Worm (Caenorhabditis elegans): ENCODE data around the gene srh-113.

Gene srh-113

DNA sequence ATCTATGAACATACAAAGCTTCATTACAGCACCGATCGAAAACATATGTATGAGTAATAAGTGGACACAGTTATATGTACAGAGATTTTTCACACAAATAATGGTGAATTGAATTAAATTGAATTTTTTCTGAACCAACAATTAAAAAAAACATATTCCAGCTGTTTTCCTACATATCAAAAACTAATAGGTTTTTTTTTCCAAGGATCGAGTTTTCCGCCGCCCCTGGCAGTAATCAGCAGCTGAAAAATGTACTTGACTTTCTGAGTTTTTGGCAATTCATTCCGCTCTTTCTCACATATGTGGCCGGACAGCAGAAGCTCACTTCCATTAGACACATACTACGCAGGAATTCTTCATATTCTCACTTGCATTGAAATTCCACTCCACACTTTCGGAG, 34.4 kb upstream of the srh-113 start, which contains the start of gene srh-174:
TSS of gene srh-174 (plus strand) at position 301 of the 400 bp plus-strand sequence.
- TF ChIP-seq ceh-13 (GFP tag; optimal IDR thresholded peaks at IDR 0.05) (no peak), scrt-1 (GFP tag; IDR thresholded peaks at IDR 0.05) (no peak)

DNA sequence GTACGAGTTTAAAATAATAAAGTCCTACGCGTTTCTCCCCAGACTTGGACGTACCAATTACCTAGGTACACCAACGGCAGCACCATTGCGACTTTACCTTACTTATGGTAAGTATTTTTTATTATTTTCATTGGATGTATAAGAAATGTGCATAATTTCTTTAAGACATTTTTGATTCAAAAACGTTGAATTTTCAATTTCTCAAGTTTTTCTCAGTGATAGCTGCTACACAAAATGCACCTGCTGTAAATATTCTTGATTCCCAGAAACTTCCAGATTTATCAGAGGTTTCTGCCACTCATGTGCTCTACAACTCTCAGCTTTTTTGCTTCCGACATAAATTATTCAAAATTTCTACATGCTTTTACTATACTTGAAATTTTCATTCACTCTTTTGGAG, 30.8 kb upstream of the srh-113 start, which contains the start of gene srh-159:
TSS of gene srh-159 (plus strand) at position 301 of the 400 bp plus-strand sequence.
- no peak for TF ChIP-seq scrt-1 (GFP tag; IDR thresholded peaks at IDR 0.05)

DNA sequence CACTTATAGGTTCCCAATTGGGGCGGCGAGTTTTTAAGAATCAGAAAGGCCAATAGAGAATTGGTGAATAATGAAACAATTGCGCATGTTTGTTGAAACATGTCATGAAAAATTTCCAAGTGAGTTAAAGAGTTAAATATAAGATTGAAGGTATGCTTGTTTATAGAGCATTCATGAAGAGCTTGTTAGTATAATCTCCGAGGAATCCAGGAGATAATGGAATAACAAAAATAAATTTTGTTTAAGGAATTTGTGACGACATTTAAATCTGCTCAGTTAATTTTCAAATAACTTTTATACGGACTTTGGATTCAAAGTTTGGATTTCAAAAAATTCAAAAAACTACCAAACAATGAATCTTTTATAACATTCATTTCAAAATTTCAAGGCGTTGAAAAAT, 22.4 kb upstream of the srh-113 start, which contains the start of gene str-199:
TSS of gene str-199 (minus strand) at position 101 of the 400 bp plus-strand sequence.
- TF ChIP-seq scrt-1 (GFP tag; IDR thresholded peaks at IDR 0.05) (no peak), tbx-37 (GFP tag; conservative IDR thresholded peaks at IDR 0.05) (no peak), aly-1 (tag; optimal IDR thresholded peaks at IDR 0.05) (no peak), ets-7 (tag; optimal IDR thresholded peaks at IDR 0.05) (no peak), sea-1 (GFP tag; conservative IDR thresholded peaks at IDR 0.05) (no peak), hnd-1 (tag; optimal IDR thresholded peaks at IDR 0.05) (no peak), B0310.2 (tag; optimal IDR thresholded peaks at IDR 0.05) (no peak), ama-1 (optimal IDR thresholded peaks at IDR 0.05) (no peak), tbx-11 (GFP tag; IDR thresholded peaks at IDR 0.05) (no peak)

DNA sequence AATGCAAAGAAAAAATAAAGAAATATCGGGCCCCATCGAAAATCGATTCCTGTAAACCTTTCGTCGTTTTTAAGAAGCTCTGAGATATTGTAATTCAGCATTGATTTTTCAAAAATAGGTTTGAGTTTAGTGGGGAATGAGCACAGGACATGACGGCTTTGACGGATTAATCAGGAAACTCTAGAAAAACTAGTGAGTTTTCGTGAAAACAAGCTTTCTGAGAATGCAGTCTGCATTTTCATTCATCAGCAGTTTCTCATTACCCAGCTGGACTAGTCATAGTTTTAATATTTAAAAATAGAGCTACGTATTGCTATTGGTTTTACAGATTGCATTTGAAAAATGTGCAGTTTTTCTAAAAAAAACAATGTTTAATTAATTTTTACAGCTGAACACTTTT, 20.6 kb upstream of the srh-113 start, which contains the start of gene srz-47:
TSS of gene srz-47 (minus strand) at position 101 of the 400 bp plus-strand sequence.
- TF ChIP-seq B0310.2 (tag; optimal IDR thresholded peaks at IDR 0.05) (no peak), sea-1 (GFP tag; conservative IDR thresholded peaks at IDR 0.05) (no peak)

DNA sequence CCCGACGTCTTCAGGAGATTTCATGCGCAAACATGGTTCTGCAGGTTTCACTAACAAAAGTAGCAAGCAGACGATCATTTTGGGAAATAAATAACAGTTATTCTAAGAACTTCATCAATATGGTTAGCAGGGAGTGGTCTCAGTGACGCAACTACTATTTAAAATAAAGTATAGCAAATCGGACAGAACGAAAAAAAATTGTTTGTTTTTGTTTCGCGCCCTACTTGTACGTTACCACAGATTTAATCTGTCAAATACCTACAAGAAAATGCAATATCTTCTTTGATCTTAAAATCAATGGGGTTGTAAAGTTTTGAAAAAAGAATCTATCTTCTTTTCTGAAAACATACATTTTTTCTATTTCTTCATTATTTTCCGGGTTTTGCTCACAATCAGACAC, 13.9 kb upstream of the srh-113 start, which contains the start of gene srz-96:
TSS of gene srz-96 (plus strand) at position 301 of the 400 bp plus-strand sequence.
- TF ChIP-seq ama-1 (optimal IDR thresholded peaks at IDR 0.05) (no peak), B0310.2 (tag; optimal IDR thresholded peaks at IDR 0.05) (no peak), tbx-11 (GFP tag; IDR thresholded peaks at IDR 0.05) (no peak), tra-4 (tag; optimal IDR thresholded peaks at IDR 0.05) (no peak), F13C5.2 (tag; optimal IDR thresholded peaks at IDR 0.05) (no peak), hmg-4 (GFP tag; optimal IDR thresholded peaks at IDR 0.05) (no peak), sea-1 (GFP tag; conservative IDR thresholded peaks at IDR 0.05) (no peak), flt-1 (GFP tag; IDR thresholded peaks at IDR 0.05) (no peak), aly-1 (tag; optimal IDR thresholded peaks at IDR 0.05) (no peak)

DNA sequence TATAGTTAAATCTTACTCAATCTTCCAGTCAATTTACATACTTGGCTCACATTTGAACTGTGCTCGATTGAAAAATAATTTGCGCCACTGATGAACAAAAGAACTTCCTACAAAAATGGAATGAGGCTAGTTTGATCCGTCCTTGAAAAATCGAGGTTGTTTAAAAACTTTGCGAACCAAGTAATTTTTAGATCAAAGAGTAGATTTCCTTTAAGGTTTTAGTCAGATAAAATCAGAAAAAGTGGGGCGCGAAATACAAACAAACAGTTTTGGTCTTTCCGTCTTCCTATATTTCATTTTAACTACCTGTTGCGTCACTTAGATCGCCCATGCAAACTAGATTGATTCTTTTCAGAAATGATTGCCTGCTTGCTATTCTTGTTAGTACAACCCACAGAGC, 11.0 kb upstream of the srh-113 start, which contains the start of gene Y68A4A.10:
TSS of gene Y68A4A.10 (plus strand) at position 301 of the 400 bp plus-strand sequence.
- TF ChIP-seq sea-1 (GFP tag; conservative IDR thresholded peaks at IDR 0.05): no peak
- no peak for TF ChIP-seq ama-1 (optimal IDR thresholded peaks at IDR 0.05)
- no peak for TF ChIP-seq tbx-11 (GFP tag; IDR thresholded peaks at IDR 0.05)
- no peak for TF ChIP-seq flt-1 (GFP tag; IDR thresholded peaks at IDR 0.05)
- TF ChIP-seq hmbx-1 (tag; optimal IDR thresholded peaks at IDR 0.05): no peak
- no peak for TF ChIP-seq pes-1 (GFP tag; IDR thresholded peaks at IDR 0.05)
- no peak for TF ChIP-seq ets-7 (tag; optimal IDR thresholded peaks at IDR 0.05)
- no peak for TF ChIP-seq tbx-37 (GFP tag; conservative IDR thresholded peaks at IDR 0.05)
- no peak for TF ChIP-seq F13C5.2 (tag; optimal IDR thresholded peaks at IDR 0.05)
- no peak for TF ChIP-seq aly-1 (tag; optimal IDR thresholded peaks at IDR 0.05)
- TF ChIP-seq ceh-36 (tag; optimal IDR thresholded peaks at IDR 0.05): no peak
- no peak for TF ChIP-seq scrt-1 (GFP tag; IDR thresholded peaks at IDR 0.05)
- no peak for TF ChIP-seq hnd-1 (tag; optimal IDR thresholded peaks at IDR 0.05)
- TF ChIP-seq ceh-13 (GFP tag; optimal IDR thresholded peaks at IDR 0.05): no peak
- no peak for TF ChIP-seq hmg-4 (GFP tag; optimal IDR thresholded peaks at IDR 0.05)

DNA sequence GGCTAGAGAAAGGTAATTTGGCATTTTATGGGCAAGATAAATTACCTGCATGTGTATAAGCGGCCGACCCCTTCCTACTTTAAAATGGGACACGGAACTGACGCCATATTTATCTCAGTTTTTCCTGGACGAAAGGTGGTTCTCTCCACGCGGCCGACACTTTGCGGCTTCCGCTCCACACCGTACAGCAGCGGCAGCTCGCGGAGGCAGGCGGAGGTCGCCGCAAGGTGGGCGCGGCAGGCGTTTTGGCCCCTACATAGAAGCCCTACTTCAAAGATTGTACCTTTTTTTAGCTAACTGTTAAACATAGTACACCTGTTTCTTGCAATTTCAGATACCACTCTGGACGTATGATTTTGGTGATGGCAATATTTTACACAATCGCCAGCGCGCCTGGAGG, 6.4 kb upstream of the srh-113 start:
- no peak for TF ChIP-seq aly-1 (tag; optimal IDR thresholded peaks at IDR 0.05)
- TF ChIP-seq tbx-37 (GFP tag; conservative IDR thresholded peaks at IDR 0.05): no peak
- TF ChIP-seq scrt-1 (GFP tag; IDR thresholded peaks at IDR 0.05): no peak
- TF ChIP-seq ceh-36 (tag; optimal IDR thresholded peaks at IDR 0.05): no peak
- TF ChIP-seq ets-7 (tag; optimal IDR thresholded peaks at IDR 0.05): no peak
- no peak for TF ChIP-seq B0310.2 (tag; optimal IDR thresholded peaks at IDR 0.05)
- TF ChIP-seq tra-4 (tag; optimal IDR thresholded peaks at IDR 0.05): no peak
- TF ChIP-seq F13C5.2 (tag; optimal IDR thresholded peaks at IDR 0.05): no peak
- TF ChIP-seq pes-1 (GFP tag; IDR thresholded peaks at IDR 0.05): no peak
- TF ChIP-seq sea-1 (GFP tag; conservative IDR thresholded peaks at IDR 0.05): no peak
- no peak for TF ChIP-seq flt-1 (GFP tag; IDR thresholded peaks at IDR 0.05)
- TF ChIP-seq hmg-4 (GFP tag; optimal IDR thresholded peaks at IDR 0.05): no peak

DNA sequence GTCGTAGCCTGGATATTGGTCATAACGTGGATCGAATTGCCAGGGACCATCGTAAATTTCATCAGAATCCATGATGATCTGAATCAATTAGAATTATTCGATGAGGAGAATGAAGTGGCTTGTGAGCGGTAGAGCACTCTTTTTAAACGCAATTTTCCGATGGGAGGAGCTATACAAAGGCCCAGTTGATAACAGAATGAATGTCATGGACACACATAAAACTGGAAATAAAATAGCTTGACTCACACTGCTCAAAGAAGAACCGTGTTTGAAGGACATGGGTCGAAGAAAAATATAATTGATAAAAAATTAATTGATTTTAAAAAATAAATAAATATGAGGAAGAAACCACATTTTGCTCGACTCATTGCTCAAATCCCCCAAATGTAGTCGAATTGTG, 4.8 kb upstream of the srh-113 start, which contains the start of gene Y68A4A.13:
TSS of gene Y68A4A.13 (minus strand) at position 101 of the 400 bp plus-strand sequence.
- TF ChIP-seq hmg-4 (GFP tag; optimal IDR thresholded peaks at IDR 0.05) (no peak), ama-1 (optimal IDR thresholded peaks at IDR 0.05) (no peak), scrt-1 (GFP tag; IDR thresholded peaks at IDR 0.05) (no peak), ets-7 (tag; optimal IDR thresholded peaks at IDR 0.05) (no peak), hnd-1 (tag; optimal IDR thresholded peaks at IDR 0.05) (no peak), flt-1 (GFP tag; IDR thresholded peaks at IDR 0.05) (no peak), tra-4 (tag; optimal IDR thresholded peaks at IDR 0.05) (no peak), ceh-13 (GFP tag; optimal IDR thresholded peaks at IDR 0.05) (no peak), pes-1 (GFP tag; IDR thresholded peaks at IDR 0.05) (no peak), ceh-36 (tag; optimal IDR thresholded peaks at IDR 0.05) (no peak), B0310.2 (tag; optimal IDR thresholded peaks at IDR 0.05) (no peak), tbx-11 (GFP tag; IDR thresholded peaks at IDR 0.05) (no peak), F13C5.2 (tag; optimal IDR thresholded peaks at IDR 0.05) (no peak), sea-1 (GFP tag; conservative IDR thresholded peaks at IDR 0.05) (no peak), aly-1 (tag; optimal IDR thresholded peaks at IDR 0.05) (no peak), tbx-37 (GFP tag; conservative IDR thresholded peaks at IDR 0.05) (no peak), hmbx-1 (tag; optimal IDR thresholded peaks at IDR 0.05) (no peak)

Data from whole organism, early embryonic.